Worm (Caenorhabditis elegans) whole organism, L1 larva: Measurements from ENCODE around the gene C13C4.6.

ENCODE experiments used
- fos-1 ChIP-seq: fragments of 150-350 bp; optimal IDR thresholded peaks from 2 replicates; lab custom pipeline; 2014; ENCODE audit warnings: missing biosample characterization, missing genetic modification characterization
- nhr-237 ChIP-seq: fragments of 150-350 bp; optimal IDR thresholded peaks from 2 replicates; lab custom pipeline; 2014; ENCODE audit warnings: missing biosample characterization, missing genetic modification characterization
- nhr-76 ChIP-seq: sonication (generic microtip); optimal IDR thresholded peaks from 2 replicates; lab custom pipeline; 2017; ENCODE audit warnings: missing biosample characterization, missing genetic modification characterization
- snpc-4 ChIP-seq: fragments of 150-350 bp; optimal IDR thresholded peaks from 2 replicates; lab custom pipeline; 2014; ENCODE audit warnings: missing biosample characterization, missing genetic modification characterization
- unc-130 ChIP-seq: fragments of 150-350 bp; optimal IDR thresholded peaks from 2 replicates; lab custom pipeline; 2017; ENCODE audit warnings: missing biosample characterization, missing genetic modification characterization, inconsistent platforms
- vab-15 ChIP-seq: sonication (generic microtip); optimal IDR thresholded peaks from 2 replicates; lab custom pipeline; 2017; ENCODE audit warnings: missing genotype, mild to moderate bottlenecking, missing genetic modification characterization, missing compliant biosample characterization

- TF ChIP-seq nhr-76 (tag; lab: Kevin White, UChicago) (no peak), unc-130 (no peak), nhr-237 (tag; lab: Kevin White, UChicago) (no peak), fos-1 (tag; lab: Kevin White, UChicago) (no peak), snpc-4 (no peak), vab-15 (tag; lab: Kevin White, UChicago) (no peak)
Measured at ce11 chrV:12140625-12141024, 19.3 kb downstream of the C13C4.6 start, which contains the start of gene C27A7.3.
